Fruit fly (Drosophila melanogaster) whole organism, embryonic: ENCODE data around the gene Lgr3.

ENCODE experiments used
- B-H2 ChIP-seq: fragments of 200-800 bp; sonication (Bioruptor generic); optimal IDR thresholded peaks from 2 replicates; lab custom pipeline; 2018; ENCODE audit warnings: missing biosample characterization, mild to moderate bottlenecking, missing genetic modification characterization
- Bgb ChIP-seq: fragments of 200-800 bp; sonication (Bioruptor generic); IDR thresholded peaks from 2 replicates; pipeline ENCODE4 v1.3.6; 2022; ENCODE audit warnings: missing biosample characterization, missing genetic modification characterization; ENCODE audit not compliant: partially characterized antibody
- BtbVII ChIP-seq: fragments of 200-800 bp; sonication (Bioruptor generic); optimal IDR thresholded peaks from 3 replicates; lab custom pipeline; 2017; ENCODE audit warnings: missing biosample characterization, mild to moderate bottlenecking, missing genetic modification characterization
- CG10147 ChIP-seq: fragments of 200-800 bp; sonication (Bioruptor generic); optimal IDR thresholded peaks from 2 replicates; lab custom pipeline; 2019; ENCODE audit warnings: missing biosample characterization, mild to moderate bottlenecking, missing genetic modification characterization, moderate library complexity
- CG10209 ChIP-seq: fragments of 200-800 bp; sonication (Bioruptor generic); optimal IDR thresholded peaks from 3 replicates; lab custom pipeline; 2017; ENCODE audit warnings: missing biosample characterization, mild to moderate bottlenecking, missing genetic modification characterization, missing genetic modification reagents
- CG12236 ChIP-seq: fragments of 200-800 bp; sonication (Bioruptor generic); optimal IDR thresholded peaks from 2 replicates; lab custom pipeline; 2016; ENCODE audit warnings: missing biosample characterization, missing genetic modification characterization
- CG13123 ChIP-seq: fragments of 200-800 bp; sonication (Bioruptor generic); optimal IDR thresholded peaks from 2 replicates; lab custom pipeline; 2016; ENCODE audit warnings: missing biosample characterization, missing genetic modification characterization
- CG13894 ChIP-seq: fragments of 200-800 bp; sonication (Bioruptor generic); optimal IDR thresholded peaks from 3 replicates; lab custom pipeline; 2018; ENCODE audit warnings: missing biosample characterization, mild to moderate bottlenecking, missing genetic modification characterization, moderate library complexity
- CG1529 ChIP-seq: fragments of 200-800 bp; sonication (Bioruptor generic); optimal IDR thresholded peaks from 3 replicates; lab custom pipeline; 2018; ENCODE audit warnings: missing biosample characterization, missing genetic modification characterization
- CG18011 ChIP-seq: fragments of 200-800 bp; sonication (Bioruptor generic); optimal IDR thresholded peaks from 2 replicates; lab custom pipeline; 2017; ENCODE audit warnings: missing biosample characterization, missing genetic modification characterization, mild to moderate bottlenecking, moderate library complexity, missing genotype
- CG3163 ChIP-seq: fragments of 200-800 bp; sonication (Bioruptor generic); optimal IDR thresholded peaks from 3 replicates; lab custom pipeline; 2016; ENCODE audit warnings: missing biosample characterization, missing genetic modification characterization
- CG32532 ChIP-seq: fragments of 200-800 bp; sonication (Bioruptor generic); IDR thresholded peaks from 2 replicates; pipeline ENCODE4 v1.3.6; 2022; ENCODE audit warnings: missing biosample characterization, missing genetic modification characterization
- CG32767 ChIP-seq: fragments of 200-800 bp; sonication (Bioruptor generic); IDR thresholded peaks from 2 replicates; pipeline ENCODE4 v1.3.6; 2022; ENCODE audit warnings: missing biosample characterization, missing genetic modification characterization
- CG34224 ChIP-seq: fragments of 200-800 bp; sonication (Bioruptor generic); IDR thresholded peaks from 3 replicates; pipeline ENCODE4 v1.3.6; 2022; ENCODE audit warnings: missing biosample characterization, missing genetic modification characterization; ENCODE audit not compliant: partially characterized antibody
- CG3726 ChIP-seq: fragments of 200-800 bp; sonication (Bioruptor generic); IDR thresholded peaks from 3 replicates; pipeline ENCODE4, ENCODE4 v1.3.6; 2022; ENCODE audit warnings: missing biosample characterization, missing genetic modification characterization
- CG3995 ChIP-seq: fragments of 200-800 bp; sonication (Bioruptor generic); optimal IDR thresholded peaks from 3 replicates; lab custom pipeline; 2016; ENCODE audit warnings: missing biosample characterization, missing genetic modification characterization
- CG6175 ChIP-seq: fragments of 200-800 bp; sonication (Bioruptor generic); IDR thresholded peaks from 3 replicates; pipeline ENCODE4 v1.3.6; 2022; ENCODE audit warnings: missing biosample characterization, missing genetic modification characterization
- Dp ChIP-seq: fragments of 200-800 bp; sonication (Bioruptor generic); optimal IDR thresholded peaks from 2 replicates; lab custom pipeline; 2018; ENCODE audit warnings: missing biosample characterization, mild to moderate bottlenecking, missing genetic modification characterization, moderate library complexity
- Drgx ChIP-seq: fragments of 200-800 bp; sonication (Bioruptor generic); IDR thresholded peaks from 2 replicates; pipeline ENCODE4 v1.3.6; 2022; ENCODE audit warnings: missing biosample characterization, missing genetic modification characterization
- E2f1 ChIP-seq: fragments of 200-800 bp; sonication (Bioruptor generic); IDR thresholded peaks from 2 replicates; pipeline ENCODE4 v1.3.6; 2022; ENCODE audit warnings: missing biosample characterization, missing genetic modification characterization
- E2f2 ChIP-seq: fragments of 200-800 bp; sonication (Bioruptor generic); IDR thresholded peaks from 2 replicates; pipeline ENCODE4 v1.3.6; 2022; ENCODE audit warnings: missing biosample characterization, missing genetic modification characterization
- Fer1 ChIP-seq: fragments of 200-800 bp; sonication (Bioruptor generic); optimal IDR thresholded peaks from 2 replicates; lab custom pipeline; 2017; ENCODE audit warnings: missing biosample characterization, mild to moderate bottlenecking, missing genetic modification characterization
- HHEX ChIP-seq: fragments of 200-800 bp; sonication (Bioruptor generic); optimal IDR thresholded peaks from 3 replicates; lab custom pipeline; 2017; ENCODE audit warnings: missing biosample characterization, mild to moderate bottlenecking, missing genetic modification characterization, missing genetic modification reagents
- Med ChIP-seq: fragments of 200-800 bp; sonication (Bioruptor generic); peaks from one replicate; lab custom pipeline; 2016; ENCODE audit warnings: missing biosample characterization, missing genetic modification characterization, mild to moderate bottlenecking, inconsistent platforms, moderate library complexity
- Meics ChIP-seq: fragments of 200-800 bp; sonication (Bioruptor generic); optimal IDR thresholded peaks from 2 replicates; lab custom pipeline; 2017; ENCODE audit warnings: missing biosample characterization, mild to moderate bottlenecking, missing genetic modification characterization
- Myb ChIP-seq: fragments of 200-800 bp; sonication (Bioruptor generic); optimal IDR thresholded peaks from 2 replicates; lab custom pipeline; 2016; ENCODE audit warnings: missing biosample characterization, missing genetic modification characterization
- NFAT ChIP-seq: fragments of 200-800 bp; sonication (Bioruptor generic); IDR thresholded peaks from 2 replicates; pipeline ENCODE4 v1.3.6; 2022; ENCODE audit warnings: missing biosample characterization, missing genetic modification characterization
- Nf-YC ChIP-seq: fragments of 200-800 bp; optimal IDR thresholded peaks from 3 replicates; lab custom pipeline; 2019; ENCODE audit warnings: missing biosample characterization, mild to moderate bottlenecking, missing genetic modification characterization, moderate library complexity
- NfI ChIP-seq: fragments of 200-800 bp; sonication (Bioruptor generic); optimal IDR thresholded peaks from 3 replicates; lab custom pipeline; 2018; ENCODE audit warnings: missing biosample characterization, mild to moderate bottlenecking, missing genetic modification characterization, moderate library complexity
- Rfx ChIP-seq: fragments of 200-800 bp; sonication (Bioruptor generic); IDR thresholded peaks from 2 replicates; pipeline ENCODE4 v1.3.6; 2022; ENCODE audit warnings: missing biosample characterization, missing genetic modification characterization
- Sin3A ChIP-seq: fragments of >200 bp; optimal IDR thresholded peaks from 2 replicates; lab custom pipeline; 2018
- ac ChIP-seq: fragments of 200-800 bp; sonication (Bioruptor generic); optimal IDR thresholded peaks from 3 replicates; lab custom pipeline; 2017; ENCODE audit warnings: missing biosample characterization, mild to moderate bottlenecking, missing genetic modification characterization
- al ChIP-seq: fragments of 200-800 bp; sonication (Bioruptor generic); IDR thresholded peaks from 2 replicates; pipeline ENCODE4 v1.3.6; 2022; ENCODE audit warnings: missing biosample characterization, missing genetic modification characterization
- ato ChIP-seq: fragments of 200-800 bp; sonication (Bioruptor generic); IDR thresholded peaks from 2 replicates; pipeline ENCODE4 v1.3.6; 2022; ENCODE audit warnings: missing biosample characterization, missing genetic modification characterization; ENCODE audit not compliant: partially characterized antibody
- bcd ChIP-seq: fragments of 200-800 bp; sonication (Bioruptor generic); optimal IDR thresholded peaks from 2 replicates; lab custom pipeline; 2017; ENCODE audit warnings: missing biosample characterization, mild to moderate bottlenecking, missing genetic modification characterization
- chinmo ChIP-seq: fragments of 200-800 bp; sonication (Bioruptor generic); IDR thresholded peaks from 4 replicates; pipeline ENCODE4 v1.3.6; 2022; ENCODE audit warnings: missing biosample characterization, missing genetic modification characterization; ENCODE audit not compliant: partially characterized antibody
- dysf ChIP-seq: fragments of 200-800 bp; sonication (Bioruptor generic); IDR thresholded peaks from 3 replicates; pipeline ENCODE4 v1.3.6; 2022; ENCODE audit warnings: missing biosample characterization, missing genetic modification characterization
- exex ChIP-seq: fragments of 200-800 bp; sonication (Bioruptor generic); optimal IDR thresholded peaks from 4 replicates; lab custom pipeline; 2018; ENCODE audit warnings: missing biosample characterization, mild to moderate bottlenecking, missing genetic modification characterization, moderate library complexity
- gfzf ChIP-seq: fragments of 200-800 bp; sonication (Bioruptor generic); optimal IDR thresholded peaks from 2 replicates; lab custom pipeline; 2016; ENCODE audit warnings: missing biosample characterization, mild to moderate bottlenecking, missing genetic modification characterization, moderate library complexity
- her ChIP-seq: fragments of 200-800 bp; sonication (Bioruptor generic); optimal IDR thresholded peaks from 2 replicates; lab custom pipeline; 2016; ENCODE audit warnings: missing biosample characterization, missing genetic modification characterization
- knrl ChIP-seq: fragments of 200-800 bp; sonication (Bioruptor generic); IDR thresholded peaks from 3 replicates; pipeline ENCODE4 v1.3.6; 2022; ENCODE audit warnings: missing biosample characterization, missing genetic modification characterization; ENCODE audit not compliant: partially characterized antibody
- oc ChIP-seq: fragments of 200-800 bp; sonication (Bioruptor generic); optimal IDR thresholded peaks from 2 replicates; lab custom pipeline; 2018; ENCODE audit warnings: missing biosample characterization, mild to moderate bottlenecking, missing genetic modification characterization, moderate library complexity
- pb ChIP-seq: fragments of 200-800 bp; sonication (Bioruptor generic); optimal IDR thresholded peaks from 3 replicates; lab custom pipeline; 2016; ENCODE audit warnings: missing biosample characterization, missing genetic modification characterization
- pzg ChIP-seq: fragments of 200-800 bp; sonication (Bioruptor generic); optimal IDR thresholded peaks from 3 replicates; lab custom pipeline; 2018; ENCODE audit warnings: missing biosample characterization, mild to moderate bottlenecking, missing genetic modification characterization, moderate library complexity
- tgo ChIP-seq: fragments of 200-800 bp; sonication (Bioruptor generic); IDR thresholded peaks from 3 replicates; pipeline ENCODE4 v1.3.6; 2022; ENCODE audit warnings: missing biosample characterization, missing genetic modification characterization
- tin ChIP-seq: fragments of 200-800 bp; sonication (Bioruptor generic); optimal IDR thresholded peaks from 3 replicates; lab custom pipeline; 2016; ENCODE audit warnings: missing biosample characterization, missing genetic modification characterization

Gene Lgr3

dm6 chr3R:25652066-25652720 lies 13.4 kb upstream of the Lgr3 start (continued):
- TF ChIP-seq CG12236 (GFP tag; lab: Kevin White, UChicago), result no peak
- no peak for TF ChIP-seq E2f1 (GFP tag; lab: Robert Waterston, UW)
- peak; percentile 36 for TF ChIP-seq Dp (GFP tag; lab: Kevin White, UChicago)
- peak; percentile 68; the same call in 1 of the 3 replicates for TF ChIP-seq CG6175 (GFP tag; lab: Robert Waterston, UW)
- no peak for TF ChIP-seq tin
- peak; percentile 82; the same call in 3 of the 4 replicates for TF ChIP-seq chinmo (GFP tag; lab: Robert Waterston, UW)
- TF ChIP-seq NfI, result peak; percentile 6
- no peak for TF ChIP-seq CG3726 (GFP tag; lab: Robert Waterston, UW)
- TF ChIP-seq her (GFP tag; lab: Kevin White, UChicago), result peak; percentile 69
- TF ChIP-seq tgo (GFP tag; lab: Robert Waterston, UW), result no peak
- peak; percentile 87 for TF ChIP-seq exex
- no peak for TF ChIP-seq HHEX (GFP tag; lab: Kevin White, UChicago)
- peak; percentile 22; the same call in 1 of the 2 replicates for TF ChIP-seq Rfx (GFP tag; lab: Robert Waterston, UW)
- 0 out of 3 replicates have a peak, but pooled peaks have one; percentile 7 for TF ChIP-seq dysf (GFP tag; lab: Robert Waterston, UW)
- TF ChIP-seq oc (tag; lab: Kevin White, UChicago), result peak; percentile 71
- peak; percentile 42; the same call in 1 of the 2 replicates for TF ChIP-seq Drgx (GFP tag; lab: Robert Waterston, UW)
- TF ChIP-seq CG34224 (GFP tag; lab: Robert Waterston, UW), result peak; percentile 20; the same call in 1 of the 3 replicates
- TF ChIP-seq al (GFP tag; lab: Robert Waterston, UW), result no peak
- TF ChIP-seq E2f2, result peak; percentile 36; the same call in 1 of the 2 replicates
- no peak for TF ChIP-seq CG13123 (GFP tag; lab: Kevin White, UChicago)
- peak; percentile 5 for TF ChIP-seq CG3163 (GFP tag; lab: Kevin White, UChicago)
- peak; percentile 41 for TF ChIP-seq CG3995 (GFP tag; lab: Kevin White, UChicago)
- peak; percentile 29 for TF ChIP-seq pzg (GFP tag; lab: Kevin White, UChicago)
- TF ChIP-seq Med (GFP tag; lab: Kevin White, UChicago), result peak; percentile 81
- TF ChIP-seq CG32767 (GFP tag; lab: Robert Waterston, UW), result no peak
- TF ChIP-seq Meics (GFP tag; lab: Kevin White, UChicago), result peak; percentile 93
- TF ChIP-seq B-H2 (GFP tag; lab: Kevin White, UChicago), result peak; percentile 56
- TF ChIP-seq pb (GFP tag; lab: Kevin White, UChicago), result peak; percentile 5
- TF ChIP-seq gfzf (GFP tag; lab: Kevin White, UChicago), result peak; percentile 30
- peak; percentile 40 for TF ChIP-seq Fer1 (GFP tag; lab: Kevin White, UChicago)
- peak; percentile 97 for TF ChIP-seq CG18011 (GFP tag; lab: Kevin White, UChicago)
- peak; percentile 90 for TF ChIP-seq Myb (GFP tag; lab: Kevin White, UChicago)
- 0 out of 3 replicates have a peak, but pooled peaks have one; percentile 26 for TF ChIP-seq knrl (GFP tag; lab: Robert Waterston, UW)
- TF ChIP-seq CG1529 (GFP tag; lab: Kevin White, UChicago), result no peak
- no peak for TF ChIP-seq ac
- TF ChIP-seq ato (GFP tag; lab: Robert Waterston, UW), result peak; percentile 33; the same call in 1 of the 2 replicates
- TF ChIP-seq NFAT (GFP tag; lab: Robert Waterston, UW), result 0 out of 2 replicates have a peak, but pooled peaks have one; percentile 5
- TF ChIP-seq CG32532 (GFP tag; lab: Robert Waterston, UW), result peak; percentile 36; the same call in 1 of the 2 replicates
- peak; percentile 74 for TF ChIP-seq CG13894 (tag; lab: Kevin White, UChicago)
- peak; percentile 49 for TF ChIP-seq bcd (GFP tag; lab: Kevin White, UChicago)
- TF ChIP-seq CG10209 (GFP tag; lab: Kevin White, UChicago), result no peak
- no peak for TF ChIP-seq Sin3A
- TF ChIP-seq CG10147, result peak; percentile 19
- TF ChIP-seq BtbVII (GFP tag; lab: Kevin White, UChicago), result peak; percentile 22
- TF ChIP-seq Nf-YC (tag; lab: Kevin White, UChicago), result peak; percentile 18
- peak; percentile 38; the same call in 1 of the 2 replicates for TF ChIP-seq Bgb (GFP tag; lab: Robert Waterston, UW)
